Worm (Caenorhabditis elegans) whole organism, early embryonic: Measurements from ENCODE around the gene M151.3.

Source experiments
- B0310.2 ChIP-seq: sonication (generic microtip); optimal IDR thresholded peaks from 2 replicates; lab custom pipeline; 2016; ENCODE audit warnings: mild to moderate bottlenecking, missing genetic modification characterization, missing compliant biosample characterization
- F13C5.2 ChIP-seq: sonication (generic microtip); optimal IDR thresholded peaks from 2 replicates; lab custom pipeline; 2017; ENCODE audit warnings: mild to moderate bottlenecking, missing genetic modification characterization, inconsistent platforms, missing compliant biosample characterization
- aly-1 ChIP-seq: sonication (generic microtip); optimal IDR thresholded peaks from 2 replicates; lab custom pipeline; 2016; ENCODE audit warnings: missing genetic modification characterization, missing compliant biosample characterization
- ama-1 ChIP-seq: fragments of 150-350 bp; optimal IDR thresholded peaks from 2 replicates; lab custom pipeline; 2014
- ceh-13 ChIP-seq: fragments of 200-800 bp; sonication (Bioruptor generic); optimal IDR thresholded peaks from 2 replicates; lab custom pipeline; 2018; ENCODE audit warnings: mild to moderate bottlenecking, missing genetic modification characterization, missing compliant biosample characterization
- ceh-36 ChIP-seq: sonication (generic microtip); optimal IDR thresholded peaks from 2 replicates; lab custom pipeline; 2016; ENCODE audit warnings: missing genetic modification characterization, inconsistent platforms, missing compliant biosample characterization
- ets-7 ChIP-seq: sonication (generic microtip); optimal IDR thresholded peaks from 2 replicates; lab custom pipeline; 2016; ENCODE audit warnings: missing genotype, missing genetic modification characterization, missing compliant biosample characterization
- flt-1 ChIP-seq: fragments of 200-800 bp; sonication (Bioruptor generic); IDR thresholded peaks from 2 replicates; pipeline ENCODE4 v1.3.6; 2022; ENCODE audit warnings: missing genetic modification characterization, missing compliant biosample characterization
- hmbx-1 ChIP-seq: sonication (generic microtip); optimal IDR thresholded peaks from 2 replicates; lab custom pipeline; 2016; ENCODE audit warnings: mild to moderate bottlenecking, missing genetic modification characterization, missing compliant biosample characterization
- hmg-4 ChIP-seq: fragments of 200-800 bp; sonication (Bioruptor generic); optimal IDR thresholded peaks from 2 replicates; lab custom pipeline; 2018; ENCODE audit warnings: mild to moderate bottlenecking, missing genetic modification characterization, missing compliant biosample characterization
- hnd-1 ChIP-seq: sonication (generic microtip); optimal IDR thresholded peaks from 2 replicates; lab custom pipeline; 2016; ENCODE audit warnings: missing genetic modification characterization, missing compliant biosample characterization
- pes-1 ChIP-seq: fragments of 200-800 bp; sonication (Bioruptor generic); IDR thresholded peaks from 2 replicates; pipeline ENCODE4 v1.3.6; 2022; ENCODE audit warnings: missing genetic modification reagents, missing genetic modification characterization, missing compliant biosample characterization
- scrt-1 ChIP-seq: fragments of 200-800 bp; sonication (Bioruptor generic); IDR thresholded peaks from 2 replicates; pipeline ENCODE4 v1.3.6; 2022; ENCODE audit warnings: missing genetic modification characterization, missing compliant biosample characterization
- sea-1 ChIP-seq: fragments of 200-800 bp; sonication (Bioruptor generic); conservative IDR thresholded peaks from 2 replicates; pipeline ENCODE4 v1.3.6; 2022; ENCODE audit warnings: missing genetic modification characterization, missing compliant biosample characterization
- tbx-11 ChIP-seq: fragments of 200-800 bp; sonication (Bioruptor generic); IDR thresholded peaks from 2 replicates; pipeline ENCODE4 v1.3.6; 2022; ENCODE audit warnings: missing genetic modification characterization, missing compliant biosample characterization
- tbx-37 ChIP-seq: fragments of 200-800 bp; sonication (Bioruptor generic); conservative IDR thresholded peaks from 2 replicates; pipeline ENCODE4 v1.3.6; 2022; ENCODE audit warnings: missing genetic modification reagents, missing genetic modification characterization, missing compliant biosample characterization
- tra-4 ChIP-seq: sonication (generic microtip); optimal IDR thresholded peaks from 2 replicates; lab custom pipeline; 2017; ENCODE audit warnings: missing genetic modification characterization, missing compliant biosample characterization

M151.3 gene

DNA sequence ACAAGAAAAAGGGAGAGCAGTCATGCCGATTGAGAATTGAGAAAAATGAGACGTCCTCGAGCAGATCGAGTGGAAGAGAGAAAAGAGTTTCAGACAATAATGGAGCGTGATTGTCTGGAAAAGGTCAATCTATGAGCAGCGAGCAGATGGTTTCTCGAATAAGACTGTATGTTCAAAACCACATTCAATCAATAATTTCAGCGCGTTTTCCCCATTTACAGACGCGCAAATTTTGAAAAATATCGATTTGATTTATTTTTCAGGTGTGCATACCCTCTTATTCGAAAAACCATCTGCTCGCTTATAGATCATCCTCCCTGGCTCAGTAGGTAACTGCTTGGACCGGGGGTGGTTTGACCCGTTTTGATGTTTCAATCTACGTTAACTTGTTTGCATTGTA lies 12.3 kb downstream of the M151.3 start, which contains the start of gene fbxb-31:
Gene fbxb-31, minus strand, starts transcription at position 101 of the 400 bp plus-strand sequence.
- TF ChIP-seq tbx-37 (GFP tag; lab: Robert Waterston, UW): no peak
- no peak for TF ChIP-seq hmbx-1 (tag; lab: Kevin White, UChicago)
- TF ChIP-seq hnd-1 (tag; lab: Kevin White, UChicago): no peak

DNA sequence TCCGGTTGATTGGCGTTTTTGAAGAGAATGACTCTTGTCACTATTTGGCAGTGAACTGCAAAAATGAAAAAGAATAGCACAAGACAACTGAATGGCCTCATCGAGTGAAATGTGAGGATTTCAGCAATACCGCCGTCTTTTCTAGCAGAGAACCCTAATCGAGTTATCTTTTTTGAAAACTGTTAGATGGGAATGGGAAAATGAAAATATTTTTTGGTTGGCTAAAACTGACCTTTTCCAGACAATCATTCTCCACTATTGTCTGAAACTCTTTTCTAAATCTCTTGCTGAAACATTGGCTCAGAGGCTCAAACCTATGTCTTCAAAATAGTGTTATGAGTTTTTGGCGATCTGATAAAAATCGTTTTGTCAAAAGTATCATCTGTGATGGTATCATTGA lies 13.2 kb downstream of the M151.3 start, which contains the start of gene M151.10:
Gene M151.10, minus strand, starts transcription at position 101 of the 400 bp plus-strand sequence.
- TF ChIP-seq tbx-11 (GFP tag; lab: Robert Waterston, UW): no peak
- no peak for TF ChIP-seq pes-1 (GFP tag; lab: Robert Waterston, UW)
- no peak for TF ChIP-seq hmbx-1 (tag; lab: Kevin White, UChicago)
- no peak for TF ChIP-seq tra-4 (tag; lab: Kevin White, UChicago)
- no peak for TF ChIP-seq aly-1 (tag; lab: Kevin White, UChicago)
- no peak for TF ChIP-seq F13C5.2 (tag; lab: Kevin White, UChicago)
- TF ChIP-seq ceh-13 (GFP tag; lab: Kevin White, UChicago): no peak
- no peak for TF ChIP-seq ama-1 (lab: Kevin White, UChicago)
- no peak for TF ChIP-seq sea-1 (GFP tag; lab: Robert Waterston, UW)
- TF ChIP-seq B0310.2 (tag; lab: Kevin White, UChicago): no peak
- no peak for TF ChIP-seq scrt-1
- no peak for TF ChIP-seq flt-1 (GFP tag; lab: Robert Waterston, UW)
- no peak for TF ChIP-seq hnd-1 (tag; lab: Kevin White, UChicago)

DNA sequence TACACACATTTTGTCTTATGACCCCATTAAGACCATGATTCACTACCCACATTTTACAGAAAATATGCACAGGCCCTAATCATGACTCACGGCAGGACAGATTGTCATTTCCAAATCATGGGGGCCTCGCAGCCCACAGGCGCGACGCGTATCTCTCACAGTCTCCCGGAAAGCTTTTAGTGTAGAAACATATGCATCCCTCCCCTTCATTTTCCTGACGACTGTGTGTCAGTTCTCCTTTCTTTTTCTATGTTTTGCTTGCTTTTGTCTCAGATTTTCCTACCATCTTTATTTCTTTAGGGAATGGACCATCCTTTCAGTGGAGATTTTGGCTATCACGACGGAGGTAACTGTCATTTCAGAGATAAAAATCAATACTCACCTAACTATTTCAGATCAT lies 14.2 kb downstream of the M151.3 start, which contains the start of gene M151.1:
Gene M151.1, plus strand, starts transcription at position 301 of the 400 bp plus-strand sequence.
- TF ChIP-seq flt-1 (GFP tag; lab: Robert Waterston, UW): no peak

DNA sequence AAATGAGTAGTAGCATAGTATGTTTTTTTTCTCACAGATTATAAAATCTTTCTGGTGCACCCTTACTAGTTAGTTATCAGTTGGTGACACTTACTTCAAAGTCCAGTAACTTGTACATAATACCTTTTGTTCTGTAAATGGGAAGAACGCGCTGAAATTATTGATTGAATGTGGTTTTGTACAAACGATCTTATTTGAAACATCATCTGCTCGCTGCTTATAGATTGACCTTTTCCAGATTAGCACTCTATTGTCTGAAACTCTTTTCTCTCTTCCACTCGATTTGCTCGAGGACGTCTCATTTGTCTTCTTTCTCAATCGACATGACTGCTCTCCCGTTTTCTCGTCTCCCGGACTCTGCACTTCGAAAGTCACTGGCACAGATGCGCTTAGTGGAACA lies 20.1 kb downstream of the M151.3 start, which contains the start of gene fbxb-33:
Gene fbxb-33, plus strand, starts transcription at position 301 of the 400 bp plus-strand sequence.
- no peak for TF ChIP-seq hmbx-1 (tag; lab: Kevin White, UChicago)
- TF ChIP-seq sea-1 (GFP tag; lab: Robert Waterston, UW): no peak
- TF ChIP-seq pes-1 (GFP tag; lab: Robert Waterston, UW): no peak
- TF ChIP-seq flt-1 (GFP tag; lab: Robert Waterston, UW): no peak
- no peak for TF ChIP-seq tbx-11 (GFP tag; lab: Robert Waterston, UW)
- TF ChIP-seq F13C5.2 (tag; lab: Kevin White, UChicago): no peak
- no peak for TF ChIP-seq aly-1 (tag; lab: Kevin White, UChicago)
- no peak for TF ChIP-seq hmg-4
- no peak for TF ChIP-seq ceh-36 (tag; lab: Kevin White, UChicago)
- no peak for TF ChIP-seq scrt-1

DNA sequence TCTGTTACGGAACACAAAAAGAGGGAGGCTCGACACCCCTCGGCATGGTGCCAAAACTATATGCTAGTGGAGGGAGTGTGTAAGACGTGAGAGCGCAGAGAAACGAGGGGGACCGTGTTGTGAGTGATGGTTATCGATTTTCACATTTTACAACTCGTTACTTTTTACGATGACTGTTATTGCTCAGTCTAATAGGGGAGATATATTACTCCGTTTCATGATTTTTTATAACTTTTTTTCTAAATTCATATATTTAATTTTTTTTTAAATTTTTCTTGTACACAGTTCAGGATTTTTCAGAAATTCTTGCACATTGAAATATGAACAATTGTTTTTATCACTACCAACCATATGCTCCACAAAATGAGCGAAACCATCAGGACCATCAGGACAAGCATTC lies 28.4 kb downstream of the M151.3 start, which contains the start of gene F19B10.5:
Gene F19B10.5, plus strand, starts transcription at position 301 of the 400 bp plus-strand sequence.
- TF ChIP-seq F13C5.2 (tag; lab: Kevin White, UChicago) (no peak), ama-1 (lab: Kevin White, UChicago) (no peak), hmg-4 (no peak), scrt-1 (no peak), flt-1 (GFP tag; lab: Robert Waterston, UW) (no peak), aly-1 (tag; lab: Kevin White, UChicago) (no peak), B0310.2 (tag; lab: Kevin White, UChicago) (no peak), pes-1 (GFP tag; lab: Robert Waterston, UW) (no peak), ets-7 (tag; lab: Kevin White, UChicago) (no peak), hnd-1 (tag; lab: Kevin White, UChicago) (no peak), tbx-11 (GFP tag; lab: Robert Waterston, UW) (no peak), sea-1 (GFP tag; lab: Robert Waterston, UW) (no peak), tra-4 (tag; lab: Kevin White, UChicago) (no peak), ceh-36 (tag; lab: Kevin White, UChicago) (no peak), hmbx-1 (tag; lab: Kevin White, UChicago) (no peak), tbx-37 (GFP tag; lab: Robert Waterston, UW) (no peak), ceh-13 (GFP tag; lab: Kevin White, UChicago) (no peak)

DNA sequence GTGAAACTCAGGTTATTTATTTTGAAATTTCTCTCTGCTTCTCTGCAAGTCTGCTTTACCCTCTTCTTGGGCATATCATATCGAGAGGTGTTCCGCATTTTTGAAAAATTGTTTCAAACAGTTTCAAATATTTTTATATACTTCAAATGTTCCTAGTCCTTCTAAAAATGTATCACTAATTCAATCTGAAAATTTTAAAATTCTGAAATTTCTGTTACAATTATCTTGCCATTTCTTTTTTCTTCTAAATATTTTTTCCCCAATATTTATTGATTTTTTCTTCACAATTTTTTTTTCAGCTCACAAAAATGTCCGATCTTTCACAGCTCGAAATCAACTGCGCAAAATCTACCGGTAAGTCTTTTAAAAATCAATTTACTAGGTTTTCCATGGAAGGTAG lies 32.8 kb downstream of the M151.3 start, which contains the start of gene F19B10.4:
Gene F19B10.4, plus strand, starts transcription at position 301 of the 400 bp plus-strand sequence.
- TF ChIP-seq pes-1 (GFP tag; lab: Robert Waterston, UW) (no peak), tbx-37 (GFP tag; lab: Robert Waterston, UW) (no peak), flt-1 (GFP tag; lab: Robert Waterston, UW) (no peak), sea-1 (GFP tag; lab: Robert Waterston, UW) (no peak), B0310.2 (tag; lab: Kevin White, UChicago) (no peak), scrt-1 (no peak), hnd-1 (tag; lab: Kevin White, UChicago) (no peak), ets-7 (tag; lab: Kevin White, UChicago) (no peak), hmg-4 (no peak)

DNA sequence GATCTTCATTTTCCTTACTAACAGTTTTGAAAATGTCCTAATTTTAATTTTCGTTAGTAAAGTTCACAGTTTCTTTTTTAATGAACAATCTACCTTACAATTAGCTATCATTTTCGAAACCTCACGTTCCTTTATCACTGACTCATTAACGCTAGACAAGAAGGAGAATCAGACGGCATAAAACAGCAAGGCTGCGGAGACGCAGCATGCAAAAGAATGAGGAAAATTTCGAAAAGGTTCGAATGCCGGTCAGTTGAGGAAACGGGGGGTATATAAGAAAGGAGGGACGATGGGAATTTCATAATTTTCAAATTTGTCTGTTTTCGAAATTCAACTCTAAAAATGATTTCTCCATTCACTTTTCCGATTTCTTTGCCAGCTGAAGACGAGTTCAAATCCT lies 35.0 kb downstream of the M151.3 start, which contains the start of gene F19B10.13:
Gene F19B10.13, plus strand, starts transcription at position 343 of the 400 bp plus-strand sequence.
- TF ChIP-seq ets-7 (tag; lab: Kevin White, UChicago) (no peak), scrt-1 (no peak), pes-1 (GFP tag; lab: Robert Waterston, UW) (no peak), tbx-11 (GFP tag; lab: Robert Waterston, UW) (no peak), B0310.2 (tag; lab: Kevin White, UChicago) (no peak), F13C5.2 (tag; lab: Kevin White, UChicago) (no peak), hmbx-1 (tag; lab: Kevin White, UChicago) (no peak), ceh-36 (tag; lab: Kevin White, UChicago) (no peak), flt-1 (GFP tag; lab: Robert Waterston, UW) (no peak), tra-4 (tag; lab: Kevin White, UChicago) (no peak), hmg-4 (no peak)
